Worm (Caenorhabditis elegans) whole organism, L1 larva: ENCODE measurements around the gene elt-6.

Experiments
- C04F5.9 ChIP-seq: sonication (generic microtip); optimal IDR thresholded peaks from 2 replicates; lab custom pipeline; 2016; ENCODE audit warnings: missing genetic modification characterization, missing compliant biosample characterization
- F16B12.6 ChIP-seq: fragments of 150-350 bp; optimal IDR thresholded peaks from 2 replicates; lab custom pipeline; 2014; ENCODE audit warnings: missing biosample characterization, missing genetic modification characterization
- Y116A8C.19 ChIP-seq: sonication (generic microtip); optimal IDR thresholded peaks from 2 replicates; lab custom pipeline; 2016; ENCODE audit warnings: missing compliant biosample characterization, missing genetic modification characterization, borderline replicate concordance
- alr-1 ChIP-seq: fragments of 200-800 bp; sonication (Bioruptor generic); optimal IDR thresholded peaks from 2 replicates; lab custom pipeline; 2018; ENCODE audit warnings: borderline replicate concordance, mild to moderate bottlenecking, missing genetic modification characterization, missing compliant biosample characterization
- ama-1 ChIP-seq: fragments of 150-350 bp; optimal IDR thresholded peaks from 2 replicates; lab custom pipeline; 2014
- blmp-1 ChIP-seq: fragments of 150-350 bp; optimal IDR thresholded peaks from 2 replicates; lab custom pipeline; 2014; ENCODE audit warnings: missing biosample characterization, missing genetic modification characterization
- ceh-82 ChIP-seq, 3 experiments: fragments of 150-350 bp in 1 of 3; sonication (generic microtip) in 2 of 3; optimal IDR thresholded peaks; 2 replicates each; lab custom pipeline; 2014 to 2017; ENCODE audit warnings: missing biosample characterization in 3 of 3, missing genetic modification characterization in 3 of 3
- ceh-88 ChIP-seq: fragments of 200-800 bp; sonication (Bioruptor generic); IDR thresholded peaks from 2 replicates; pipeline ENCODE4 v1.3.6; 2022; ENCODE audit warnings: missing genetic modification characterization, missing compliant biosample characterization
- ces-1 ChIP-seq: fragments of 150-350 bp; optimal IDR thresholded peaks from 2 replicates; lab custom pipeline; 2014; ENCODE audit warnings: missing biosample characterization, missing genetic modification reagents, missing genetic modification characterization
- dpl-1 ChIP-seq, 3 experiments: fragments of 150-350 bp in 2 of 3; sonication (generic microtip) in 1 of 3; optimal IDR thresholded peaks; 2 replicates each; lab custom pipeline; 2014 to 2017; ENCODE audit warnings: missing biosample characterization in 3 of 3, missing genetic modification characterization in 3 of 3, missing genetic modification reagents in 3 of 3
- efl-1 ChIP-seq, 4 experiments: fragments of 150-350 bp; optimal IDR thresholded peaks in 3 of 4; peaks in 1 of 4; 1 replicate in 1 of 4; 2 replicates in 3 of 4; lab custom pipeline; 2014; ENCODE audit warnings: missing biosample characterization in 2 of 4, missing genetic modification characterization in 2 of 4, missing genetic modification reagents in 2 of 4
- egl-27 ChIP-seq, 2 experiments: fragments of 150-350 bp in 1 of 2; sonication (generic microtip); optimal IDR thresholded peaks; 3 replicates each; lab custom pipeline; 2017 to 2018; ENCODE audit warnings: missing biosample characterization in 2 of 2, missing genetic modification characterization in 2 of 2, missing genetic modification reagents in 2 of 2
- elt-3 ChIP-seq, 6 experiments: fragments of 150-350 bp in 1 of 6; sonication (generic microtip); optimal IDR thresholded peaks; 2 replicates each; lab custom pipeline; 2017 to 2018; ENCODE audit warnings: missing biosample characterization in 6 of 6, missing genetic modification characterization in 6 of 6, inconsistent platforms in 1 of 6
- ets-5 ChIP-seq: fragments of 200-800 bp; sonication (Bioruptor generic); IDR thresholded peaks from 2 replicates; pipeline ENCODE4 v1.3.6; 2022; ENCODE audit warnings: missing genetic modification characterization, missing compliant biosample characterization
- grh-1 ChIP-seq: fragments of 200-800 bp; sonication (Bioruptor generic); IDR thresholded peaks from 2 replicates; pipeline ENCODE4 v1.3.6; 2022; ENCODE audit warnings: missing genetic modification reagents, missing genetic modification characterization, missing compliant biosample characterization
- isw-1 ChIP-seq: fragments of 200-800 bp; sonication (Bioruptor generic); IDR thresholded peaks from 2 replicates; pipeline ENCODE4 v1.3.6; 2022; ENCODE audit warnings: missing genetic modification characterization, missing compliant biosample characterization
- lin-13 ChIP-seq: fragments of 150-350 bp; optimal IDR thresholded peaks from 2 replicates; lab custom pipeline; 2014; ENCODE audit warnings: missing biosample characterization, missing genetic modification reagents, missing genetic modification characterization
- lin-14 ChIP-seq: fragments of 200-800 bp; sonication (Bioruptor generic); optimal IDR thresholded peaks from 2 replicates; lab custom pipeline; 2018; ENCODE audit warnings: mild to moderate bottlenecking, missing genetic modification characterization, moderate library complexity, missing compliant biosample characterization
- lin-35 ChIP-seq, 2 experiments: fragments of 150-350 bp; optimal IDR thresholded peaks; 2 replicates each; lab custom pipeline; 2014; ENCODE audit warnings: missing biosample characterization in 2 of 2, missing genetic modification characterization in 2 of 2, missing genetic modification reagents in 2 of 2
- lsy-2 ChIP-seq, 2 experiments: fragments of 150-350 bp; optimal IDR thresholded peaks; 2 replicates each; lab custom pipeline; 2014; ENCODE audit warnings: missing biosample characterization in 2 of 2, missing genetic modification characterization in 2 of 2
- nhr-19 ChIP-seq: fragments of 200-800 bp; sonication (Bioruptor generic); conservative IDR thresholded peaks from 2 replicates; pipeline ENCODE4 v1.3.6; 2022; ENCODE audit warnings: missing genetic modification characterization, missing compliant biosample characterization
- nhr-20 ChIP-seq: sonication (generic microtip); optimal IDR thresholded peaks from 2 replicates; lab custom pipeline; 2016; ENCODE audit warnings: mild to moderate bottlenecking, missing genetic modification characterization, missing compliant biosample characterization
- nhr-28 ChIP-seq: fragments of 150-350 bp; optimal IDR thresholded peaks from 2 replicates; lab custom pipeline; 2014; ENCODE audit warnings: missing biosample characterization, missing genetic modification characterization
- nhr-47 ChIP-seq: sonication (generic microtip); optimal IDR thresholded peaks from 2 replicates; lab custom pipeline; 2016; ENCODE audit warnings: mild to moderate bottlenecking, missing genetic modification characterization, moderate library complexity, missing compliant biosample characterization
- nhr-76 ChIP-seq: sonication (generic microtip); optimal IDR thresholded peaks from 2 replicates; lab custom pipeline; 2017; ENCODE audit warnings: missing biosample characterization, missing genetic modification characterization
- nhr-77 ChIP-seq: fragments of 150-350 bp; optimal IDR thresholded peaks from 2 replicates; lab custom pipeline; 2014; ENCODE audit warnings: missing biosample characterization, missing genetic modification characterization
- nhr-84 ChIP-seq: sonication (generic microtip); optimal IDR thresholded peaks from 2 replicates; lab custom pipeline; 2017; ENCODE audit warnings: missing biosample characterization, missing genetic modification characterization
- nhr-85 ChIP-seq: sonication (generic microtip); peaks from one replicate; lab custom pipeline; 2016; ENCODE audit warnings: missing genetic modification characterization, inconsistent platforms, missing compliant biosample characterization
- nhr-90 ChIP-seq: sonication (generic microtip); optimal IDR thresholded peaks from 2 replicates; lab custom pipeline; 2016; ENCODE audit warnings: mild to moderate bottlenecking, missing genetic modification characterization, missing compliant biosample characterization; ENCODE audit not compliant: poor library complexity
- pax-3 ChIP-seq: fragments of 200-800 bp; sonication (Bioruptor generic); optimal IDR thresholded peaks from 2 replicates; lab custom pipeline; 2018; ENCODE audit warnings: mild to moderate bottlenecking, missing genetic modification characterization, moderate library complexity, missing compliant biosample characterization
- pqm-1 ChIP-seq: sonication (generic microtip); optimal IDR thresholded peaks from 3 replicates; lab custom pipeline; 2017; ENCODE audit warnings: missing biosample characterization, missing genetic modification characterization
- skn-1 ChIP-seq: fragments of 150-350 bp; optimal IDR thresholded peaks from 2 replicates; lab custom pipeline; 2014; ENCODE audit warnings: missing biosample characterization, missing genetic modification characterization
- sox-4 ChIP-seq: sonication (generic microtip); optimal IDR thresholded peaks from 2 replicates; lab custom pipeline; 2016; ENCODE audit warnings: missing genetic modification characterization, missing compliant biosample characterization
- sptf-1 ChIP-seq: fragments of 150-350 bp; optimal IDR thresholded peaks from 2 replicates; lab custom pipeline; 2014; ENCODE audit warnings: missing biosample characterization, missing genetic modification characterization
- tbx-2 ChIP-seq: sonication (generic microtip); optimal IDR thresholded peaks from 2 replicates; lab custom pipeline; 2016; ENCODE audit warnings: missing genetic modification characterization, missing compliant biosample characterization
- unc-62 ChIP-seq: fragments of 150-350 bp; optimal IDR thresholded peaks from 2 replicates; lab custom pipeline; 2014; ENCODE audit warnings: missing biosample characterization, missing genetic modification reagents, missing genetic modification characterization
- xbp-1 ChIP-seq: sonication (generic microtip); optimal IDR thresholded peaks from 2 replicates; lab custom pipeline; 2016; ENCODE audit warnings: missing genetic modification characterization, missing compliant biosample characterization

Gene elt-6

ce11 chrIV:1917819-1918218, at the start of gene elt-6:
Gene elt-6, plus strand, starts transcription at chrIV:1917977.
- 0 out of 2 replicates have a peak, but pooled peaks have one; percentile 24 for TF ChIP-seq grh-1 (GFP tag; lab: Robert Waterston, UW)
- TF ChIP-seq egl-27 (tag; optimal IDR thresholded peaks at IDR 0.05; lab: Kevin White, UChicago) = no peak
- TF ChIP-seq nhr-85 (tag; lab: Kevin White, UChicago) = peak; percentile 40
- TF ChIP-seq, all 84 proteins: peak for 2

- no peak for TF ChIP-seq alr-1 (tag; lab: Kevin White, UChicago)
- no peak for TF ChIP-seq tbx-2 (tag; lab: Kevin White, UChicago)
- TF ChIP-seq pqm-1 (tag; lab: Kevin White, UChicago) = no peak
- no peak for TF ChIP-seq xbp-1
- TF ChIP-seq lin-35 (GFP tag; optimal IDR thresholded peaks at IDR 0.05; lab: Kevin White, UChicago) = peak in 1 of 2 experiments; percentile 2
- no peak for TF ChIP-seq efl-1 (optimal IDR thresholded peaks at IDR 0.05; lab: Kevin White, UChicago)
- TF ChIP-seq efl-1 (GFP tag; optimal IDR thresholded peaks at IDR 0.05 in 1 of 2; lab: Kevin White, UChicago) = no peak
- no peak for TF ChIP-seq F16B12.6 (tag; lab: Kevin White, UChicago)
- TF ChIP-seq isw-1 (GFP tag; lab: Robert Waterston, UW) = no peak
- no peak for TF ChIP-seq lin-13 (GFP tag; lab: Kevin White, UChicago)
- TF ChIP-seq ets-5 (GFP tag; lab: Robert Waterston, UW) = no peak
- TF ChIP-seq nhr-85 (tag; lab: Kevin White, UChicago) = peak; percentile 69
- TF ChIP-seq dpl-1 (GFP tag; optimal IDR thresholded peaks at IDR 0.05; lab: Kevin White, UChicago) = peak; percentile 26 to 32 (median 28)
- no peak; the same call in 1 of the 2 replicates for TF ChIP-seq nhr-19 (GFP tag; lab: Robert Waterston, UW)
- peak in 1 of 2 experiments; percentile 37 for TF ChIP-seq lsy-2 (tag; optimal IDR thresholded peaks at IDR 0.05; lab: Kevin White, UChicago)
- no peak for TF ChIP-seq ama-1
- peak; percentile 40 for TF ChIP-seq lin-14 (GFP tag; lab: Kevin White, UChicago)
- no peak for TF ChIP-seq C04F5.9 (tag; lab: Kevin White, UChicago)
- peak in 1 of 6 experiments; percentile 3 for TF ChIP-seq elt-3 (tag; optimal IDR thresholded peaks at IDR 0.05; lab: Kevin White, UChicago)
- no peak for TF ChIP-seq pax-3 (tag; lab: Kevin White, UChicago)
- no peak for TF ChIP-seq skn-1
- peak; percentile 7 for TF ChIP-seq blmp-1 (tag; lab: Kevin White, UChicago)
- no peak for TF ChIP-seq nhr-47 (tag; lab: Kevin White, UChicago)
- no peak for TF ChIP-seq nhr-77 (tag; lab: Kevin White, UChicago)
- TF ChIP-seq nhr-28 (tag; lab: Kevin White, UChicago) = no peak
Observed at ce11 chrIV:1868981-1869380, 48.8 kb upstream of the elt-6 start.

- TF ChIP-seq lin-35 (GFP tag; optimal IDR thresholded peaks at IDR 0.05; lab: Kevin White, UChicago) (peak in 1 of 2 experiments; percentile 13), nhr-20 (tag; lab: Kevin White, UChicago) (peak; percentile 1), elt-3 (tag; optimal IDR thresholded peaks at IDR 0.05; lab: Kevin White, UChicago) (peak in 1 of 6 experiments; percentile 21), blmp-1 (tag; lab: Kevin White, UChicago) (peak; percentile 83), lin-14 (GFP tag; lab: Kevin White, UChicago) (peak; percentile 8), ceh-82 (tag; optimal IDR thresholded peaks at IDR 0.05; lab: Kevin White, UChicago) (no peak), nhr-85 (tag; lab: Kevin White, UChicago) (no peak)
Observed at ce11 chrIV:1872052-1872451, 45.7 kb upstream of the elt-6 start.

- no peak for TF ChIP-seq nhr-84 (tag; lab: Kevin White, UChicago)
- TF ChIP-seq sptf-1 (tag; lab: Kevin White, UChicago) = no peak
- TF ChIP-seq nhr-28 (tag; lab: Kevin White, UChicago) = no peak
- no peak for TF ChIP-seq nhr-76 (tag; lab: Kevin White, UChicago)
- TF ChIP-seq Y116A8C.19 (tag; lab: Kevin White, UChicago) = no peak
- no peak for TF ChIP-seq pax-3 (tag; lab: Kevin White, UChicago)
- no peak for TF ChIP-seq ces-1 (GFP tag; lab: Kevin White, UChicago)
Observed at ce11 chrIV:1878501-1878900, 39.3 kb upstream of the elt-6 start.

ce11 chrIV:1891586-1891985, 26.2 kb upstream of the elt-6 start:
- no peak for TF ChIP-seq sox-4 (tag; lab: Kevin White, UChicago)
- no peak for TF ChIP-seq lin-13 (GFP tag; lab: Kevin White, UChicago)
- TF ChIP-seq Y116A8C.19 (tag; lab: Kevin White, UChicago) = no peak
- TF ChIP-seq ceh-82 (tag; optimal IDR thresholded peaks at IDR 0.05; lab: Kevin White, UChicago) = no peak
- no peak for TF ChIP-seq nhr-90 (tag; lab: Kevin White, UChicago)
- TF ChIP-seq ceh-88 (GFP tag; lab: Robert Waterston, UW) = no peak
- TF ChIP-seq grh-1 (GFP tag; lab: Robert Waterston, UW) = no peak
- TF ChIP-seq skn-1 = no peak
- TF ChIP-seq unc-62 = no peak
- no peak for TF ChIP-seq ama-1
- TF ChIP-seq nhr-85 (tag; lab: Kevin White, UChicago) = peak; percentile 78
- TF ChIP-seq blmp-1 (tag; lab: Kevin White, UChicago) = peak; percentile 91
